Fruit fly (Drosophila melanogaster): ENCODE results near the gene zpg.

Gene zpg

dm6 chr3L:6615181-6615580 lies 9.3 kb upstream of the zpg start (continued):
- peak; percentile 46 for TF ChIP-seq sug (tag; optimal IDR thresholded peaks at IDR 0.05)
- TF ChIP-seq CG18599 (GFP tag; optimal IDR thresholded peaks at IDR 0.05) = peak; percentile 15
- no peak for TF ChIP-seq CG11723 (GFP tag; optimal IDR thresholded peaks at IDR 0.05)

dm6 chr3L:6612637-6613036 lies 6.8 kb upstream of the zpg start:
- peak; percentile 0 for TF ChIP-seq CG5180 (GFP tag; optimal IDR thresholded peaks at IDR 0.05)
- TF ChIP-seq chif (GFP tag; optimal IDR thresholded peaks at IDR 0.05) = no peak
- peak; percentile 37; the same call in 1 of the 2 replicates for TF ChIP-seq seq (GFP tag; IDR thresholded peaks at IDR 0.05)
- TF ChIP-seq CG9727 (GFP tag; optimal IDR thresholded peaks at IDR 0.05) = peak; percentile 26
- TF ChIP-seq Atf6 (GFP tag; IDR thresholded peaks at IDR 0.05) = peak; percentile 50
- TF ChIP-seq B-H2 (GFP tag; optimal IDR thresholded peaks at IDR 0.05) = no peak
- TF ChIP-seq Hmr (GFP tag; optimal IDR thresholded peaks at IDR 0.05) = peak; percentile 44
- no peak for TF ChIP-seq MESR4 (GFP tag; optimal IDR thresholded peaks at IDR 0.05)
- TF ChIP-seq CG11695 (GFP tag; IDR thresholded peaks at IDR 0.05) = peak; percentile 52; the same call in 1 of the 3 replicates
- TF ChIP-seq gem (tag; optimal IDR thresholded peaks at IDR 0.05) = no peak
- 0 out of 3 replicates have a peak, but pooled peaks have one; percentile 21 for TF ChIP-seq tgo (GFP tag; IDR thresholded peaks at IDR 0.05)
- peak; percentile 37; the same call in 1 of the 2 replicates for TF ChIP-seq Ada2b (GFP tag; IDR thresholded peaks at IDR 0.05)
- TF ChIP-seq Hr39 (optimal IDR thresholded peaks at IDR 0.05) = no peak
- peak; percentile 25; the same call in 1 of the 2 replicates for TF ChIP-seq GATAe (GFP tag; conservative IDR thresholded peaks at IDR 0.05)
- peak; percentile 17 for TF ChIP-seq CG1233 (GFP tag; optimal IDR thresholded peaks at IDR 0.05)
- no peak for TF ChIP-seq CG3281 (GFP tag; optimal IDR thresholded peaks at IDR 0.05)
- no peak for TF ChIP-seq trem (tag; optimal IDR thresholded peaks at IDR 0.05)
- peak; percentile 18 for TF ChIP-seq CG10543 (GFP tag; optimal IDR thresholded peaks at IDR 0.05)
- no peak for TF ChIP-seq Deaf1 (tag; optimal IDR thresholded peaks at IDR 0.05)
- TF ChIP-seq CG4404 (GFP tag; IDR thresholded peaks at IDR 0.05) = no peak
- no peak for TF ChIP-seq CG18764 (GFP tag; optimal IDR thresholded peaks at IDR 0.05)
- TF ChIP-seq Fer3 (tag; optimal IDR thresholded peaks at IDR 0.05) = peak; percentile 18
- peak; percentile 48 for TF ChIP-seq caup (GFP tag; optimal IDR thresholded peaks at IDR 0.05; ENCODE audit: severe bottlenecking)
- TF ChIP-seq CTCF (GFP tag; optimal IDR thresholded peaks at IDR 0.05) = no peak
- no peak for TF ChIP-seq crc (GFP tag; optimal IDR thresholded peaks at IDR 0.05)
- TF ChIP-seq Mad (GFP tag; optimal IDR thresholded peaks at IDR 0.05) = no peak
- no peak for TF ChIP-seq fru (optimal IDR thresholded peaks at IDR 0.05)
- 0 out of 2 replicates have a peak, but pooled peaks have one; percentile 12 for TF ChIP-seq ttk (GFP tag; IDR thresholded peaks at IDR 0.05)
- TF ChIP-seq CG14710 (tag; optimal IDR thresholded peaks at IDR 0.05) = no peak
- no peak for TF ChIP-seq her (GFP tag; optimal IDR thresholded peaks at IDR 0.05)
- peak; percentile 54 for TF ChIP-seq CG12071 (GFP tag; optimal IDR thresholded peaks at IDR 0.05)
- TF ChIP-seq sens-2 (GFP tag; IDR thresholded peaks at IDR 0.05) = no peak
- TF ChIP-seq CG12769 (tag; optimal IDR thresholded peaks at IDR 0.05) = peak; percentile 18
- peak; percentile 33 for TF ChIP-seq bcd (GFP tag; optimal IDR thresholded peaks at IDR 0.05)
- no peak for TF ChIP-seq pan (optimal IDR thresholded peaks at IDR 0.05)
- TF ChIP-seq pan (GFP tag; optimal IDR thresholded peaks at IDR 0.05 in 1 of 2, IDR thresholded peaks at IDR 0.05 in 1 of 2) = peak in 1 of 2 experiments; percentile 55
- TF ChIP-seq CG2678 (tag; optimal IDR thresholded peaks at IDR 0.05) = peak; percentile 23
- TF ChIP-seq CG10209 (GFP tag; optimal IDR thresholded peaks at IDR 0.05) = peak; percentile 30
- TF ChIP-seq cad (GFP tag; optimal IDR thresholded peaks at IDR 0.05) = no peak
- no peak for TF ChIP-seq p53 (GFP tag; optimal IDR thresholded peaks at IDR 0.05)
- TF ChIP-seq slp2 (GFP tag; optimal IDR thresholded peaks at IDR 0.05) = no peak
- TF ChIP-seq HHEX (GFP tag; optimal IDR thresholded peaks at IDR 0.05) = peak; percentile 50
- TF ChIP-seq CG7987 (GFP tag; optimal IDR thresholded peaks at IDR 0.05) = peak; percentile 45
- TF ChIP-seq CG11093 (GFP tag; IDR thresholded peaks at IDR 0.05) = no peak
- no peak for TF ChIP-seq ab (GFP tag; optimal IDR thresholded peaks at IDR 0.05)
- TF ChIP-seq CG11723 (GFP tag; optimal IDR thresholded peaks at IDR 0.05) = peak; percentile 10
- TF ChIP-seq CG32772 (GFP tag; IDR thresholded peaks at IDR 0.05) = no peak
- no peak for TF ChIP-seq bsh (GFP tag; optimal IDR thresholded peaks at IDR 0.05)

Measured in whole organism, embryonic.